Fruit fly (Drosophila melanogaster): ENCODE measurements around the gene CG31036.

- no peak for TF ChIP-seq Pif1A (GFP tag; optimal IDR thresholded peaks at IDR 0.05)
- TF ChIP-seq gl (tag; optimal IDR thresholded peaks at IDR 0.05): no peak
- no peak for TF ChIP-seq CG9948 (tag; optimal IDR thresholded peaks at IDR 0.05)
- TF ChIP-seq CG8301 (tag; optimal IDR thresholded peaks at IDR 0.05): no peak
- no peak for TF ChIP-seq CG10348 (GFP tag; IDR thresholded peaks at IDR 0.05)
These were observed 41.2 kb upstream of the CG31036 start for dm6 chr3R:29866706-29867105.
